Worm (Caenorhabditis elegans): ENCODE data around the gene C15B12.9.

Gene C15B12.9

ce11 chrX:6514466-6514865 lies 45.9 kb downstream of the C15B12.9 start:
- TF ChIP-seq npax-4 (tag; optimal IDR thresholded peaks at IDR 0.05) (no peak), elt-2 (tag; optimal IDR thresholded peaks at IDR 0.05) (peak; percentile 92)

- no peak for TF ChIP-seq hlh-15 (tag; optimal IDR thresholded peaks at IDR 0.05)
- TF ChIP-seq hlh-30 (tag; optimal IDR thresholded peaks at IDR 0.05; ENCODE audit: insufficient read depth), result peak; percentile 1
Measured at ce11 chrX:6515267-6515666, 46.7 kb downstream of the C15B12.9 start.

ce11 chrX:6517025-6517770 lies 48.6 kb downstream of the C15B12.9 start:
- TF ChIP-seq ets-4 (tag; optimal IDR thresholded peaks at IDR 0.05) (no peak), C08G9.2 (tag; optimal IDR thresholded peaks at IDR 0.05) (no peak), npax-4 (tag; optimal IDR thresholded peaks at IDR 0.05) (no peak), pat-9 (tag; optimal IDR thresholded peaks at IDR 0.05) (no peak), elt-4 (tag; optimal IDR thresholded peaks at IDR 0.05) (no peak), dmd-4 (tag; optimal IDR thresholded peaks at IDR 0.05; ENCODE audit: borderline replicate concordance) (no peak), ceh-31 (tag; optimal IDR thresholded peaks at IDR 0.05) (no peak), odd-2 (tag; optimal IDR thresholded peaks at IDR 0.05) (no peak), ceh-48 (tag; optimal IDR thresholded peaks at IDR 0.05) (no peak), tbx-7 (tag; optimal IDR thresholded peaks at IDR 0.05) (no peak), gmeb-2 (tag; optimal IDR thresholded peaks at IDR 0.05) (no peak), hlh-13 (GFP tag; optimal IDR thresholded peaks at IDR 0.05) (no peak), ceh-22 (tag; optimal IDR thresholded peaks at IDR 0.05) (no peak), ceh-2 (tag; optimal IDR thresholded peaks at IDR 0.05) (no peak), hlh-8 (tag; optimal IDR thresholded peaks at IDR 0.05) (no peak), zip-5 (tag; optimal IDR thresholded peaks at IDR 0.05) (no peak), fax-1 (tag; optimal IDR thresholded peaks at IDR 0.05) (no peak), ceh-34 (tag; optimal IDR thresholded peaks at IDR 0.05) (no peak)

DNA sequence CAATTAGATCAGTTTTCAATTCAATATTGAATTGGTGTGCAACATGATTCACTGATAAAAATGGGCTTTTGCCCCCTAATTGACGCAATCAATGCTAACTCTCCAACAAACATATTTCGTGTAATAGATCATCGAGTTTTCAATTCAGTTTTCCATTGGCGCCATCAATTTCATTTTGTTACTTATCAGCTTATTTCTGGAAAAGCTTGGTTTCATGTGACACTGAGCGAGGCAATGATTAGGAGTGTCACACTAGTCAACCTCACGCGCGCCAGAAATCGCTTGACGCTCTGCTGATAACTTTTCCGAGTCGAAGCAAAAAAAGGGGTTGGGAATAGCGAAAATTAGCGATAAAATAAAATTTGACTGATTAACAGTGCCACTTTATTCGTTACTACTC lies 49.9 kb downstream of the C15B12.9 start, which contains the start of gene ets-4:
Gene ets-4 (plus strand): TSS at position 347 of the 400 bp plus-strand sequence.
- peak; percentile 18 for TF ChIP-seq pqm-1 (tag; optimal IDR thresholded peaks at IDR 0.05)
- TF ChIP-seq elt-2 (tag; optimal IDR thresholded peaks at IDR 0.05), result peak; percentile 23
- no peak for TF ChIP-seq ztf-16 (tag; optimal IDR thresholded peaks at IDR 0.05)

DNA sequence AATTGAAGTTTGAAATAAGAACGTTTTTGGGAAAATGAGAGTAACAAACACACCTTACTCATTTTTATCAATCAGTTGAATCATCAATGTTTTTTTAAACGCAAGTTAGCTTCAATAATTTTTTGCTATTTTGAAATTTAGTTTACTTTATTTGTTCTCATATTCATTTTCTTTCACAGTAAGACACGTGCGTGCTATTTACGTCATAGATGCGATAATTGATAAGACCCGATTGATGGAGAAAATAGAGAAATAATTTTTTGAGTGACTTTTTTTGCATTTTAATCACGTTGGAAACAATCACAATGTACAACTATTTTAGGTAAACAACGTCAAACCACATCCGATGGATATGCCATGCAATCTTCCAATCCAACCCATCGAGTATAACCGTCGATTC lies 50.9 kb downstream of the C15B12.9 start:
- TF ChIP-seq fkh-6 (tag; optimal IDR thresholded peaks at IDR 0.05) (no peak), ceh-34 (tag; optimal IDR thresholded peaks at IDR 0.05) (no peak), ttx-3 (tag; optimal IDR thresholded peaks at IDR 0.05) (no peak), dve-1 (tag; optimal IDR thresholded peaks at IDR 0.05) (no peak), pha-4 (tag; optimal IDR thresholded peaks at IDR 0.05) (no peak), odd-2 (tag; optimal IDR thresholded peaks at IDR 0.05) (no peak), hlh-15 (tag; optimal IDR thresholded peaks at IDR 0.05) (no peak), fkh-10 (GFP tag; optimal IDR thresholded peaks at IDR 0.05) (no peak), ceh-24 (tag; optimal IDR thresholded peaks at IDR 0.05) (no peak), unc-42 (tag; optimal IDR thresholded peaks at IDR 0.05) (no peak), nhr-232 (tag; optimal IDR thresholded peaks at IDR 0.05) (no peak), rnt-1 (tag; optimal IDR thresholded peaks at IDR 0.05) (no peak), unc-86 (tag; optimal IDR thresholded peaks at IDR 0.05) (no peak)

Measured in whole organism, late embryonic.